Fruit fly (Drosophila melanogaster) whole organism, embryonic: Measurements from ENCODE around the gene Cyp4d21.

ENCODE experiments used
- BtbVII ChIP-seq: fragments of 200-800 bp; sonication (Bioruptor generic); optimal IDR thresholded peaks from 3 replicates; lab custom pipeline; 2017; ENCODE audit warnings: missing biosample characterization, mild to moderate bottlenecking, missing genetic modification characterization
- CG10462 ChIP-seq: fragments of 200-800 bp; sonication (Bioruptor generic); optimal IDR thresholded peaks from 2 replicates; lab custom pipeline; 2016; ENCODE audit warnings: missing biosample characterization, missing genetic modification characterization
- CG12219 ChIP-seq: fragments of 200-800 bp; sonication (Bioruptor generic); optimal IDR thresholded peaks from 3 replicates; lab custom pipeline; 2018; ENCODE audit warnings: missing biosample characterization, mild to moderate bottlenecking, missing genetic modification characterization
- CG12659 ChIP-seq: fragments of 200-800 bp; sonication (Bioruptor generic); optimal IDR thresholded peaks from 3 replicates; lab custom pipeline; 2017; ENCODE audit warnings: mild to moderate bottlenecking, missing biosample characterization, missing genetic modification reagents, missing genetic modification characterization
- CG16815 ChIP-seq: fragments of 200-800 bp; sonication (Bioruptor generic); optimal IDR thresholded peaks from 3 replicates; lab custom pipeline; 2017; ENCODE audit warnings: missing biosample characterization, mild to moderate bottlenecking, missing genetic modification characterization
- CG17186 ChIP-seq: fragments of 200-800 bp; sonication (Bioruptor generic); optimal IDR thresholded peaks from 3 replicates; lab custom pipeline; 2017; ENCODE audit warnings: missing biosample characterization, missing genetic modification reagents, missing genetic modification characterization
- CG18476 ChIP-seq: fragments of 200-800 bp; sonication (Bioruptor generic); optimal IDR thresholded peaks from 2 replicates; lab custom pipeline; 2016; ENCODE audit warnings: missing biosample characterization, mild to moderate bottlenecking, missing genetic modification characterization
- CG2120 ChIP-seq: fragments of 200-800 bp; sonication (Bioruptor generic); optimal IDR thresholded peaks from 3 replicates; lab custom pipeline; 2016; ENCODE audit warnings: missing biosample characterization, missing genetic modification characterization
- CG2202 ChIP-seq: fragments of 200-800 bp; sonication (Bioruptor generic); optimal IDR thresholded peaks from 2 replicates; lab custom pipeline; 2018; ENCODE audit warnings: missing biosample characterization, mild to moderate bottlenecking, missing genetic modification characterization
- CG2712 ChIP-seq: fragments of 200-800 bp; optimal IDR thresholded peaks from 3 replicates; lab custom pipeline; 2019; ENCODE audit warnings: missing biosample characterization, mild to moderate bottlenecking, missing genetic modification characterization, moderate library complexity
- CG30020 ChIP-seq: fragments of 200-800 bp; optimal IDR thresholded peaks from 2 replicates; lab custom pipeline; 2019; ENCODE audit warnings: missing biosample characterization, mild to moderate bottlenecking, missing genetic modification characterization, moderate library complexity
- CG32767 ChIP-seq: fragments of 200-800 bp; sonication (Bioruptor generic); IDR thresholded peaks from 2 replicates; pipeline ENCODE4 v1.3.6; 2022; ENCODE audit warnings: missing biosample characterization, missing genetic modification characterization
- CG34376 ChIP-seq: fragments of 200-800 bp; sonication (Bioruptor generic); optimal IDR thresholded peaks from 2 replicates; lab custom pipeline; 2018; ENCODE audit warnings: missing biosample characterization, mild to moderate bottlenecking, missing genetic modification characterization
- CG42726 ChIP-seq: fragments of 200-800 bp; sonication (Bioruptor generic); IDR thresholded peaks from 2 replicates; pipeline ENCODE4 v1.3.6; 2022; ENCODE audit warnings: missing biosample characterization, missing genetic modification characterization; ENCODE audit not compliant: partially characterized antibody
- CG4404 ChIP-seq: fragments of 200-800 bp; sonication (Bioruptor generic); IDR thresholded peaks from 2 replicates; pipeline ENCODE4 v1.3.6; 2022; ENCODE audit warnings: missing biosample characterization, missing genetic modification characterization
- CG4730 ChIP-seq: fragments of 200-800 bp; sonication (Bioruptor generic); IDR thresholded peaks from 2 replicates; pipeline ENCODE4 v1.3.6; 2022; ENCODE audit warnings: missing biosample characterization, missing genetic modification characterization
- CG6272 ChIP-seq: fragments of 200-800 bp; sonication (Bioruptor generic); IDR thresholded peaks from 2 replicates; pipeline ENCODE4 v1.3.6; 2022; ENCODE audit warnings: missing biosample characterization, missing genetic modification characterization
- CG7372 ChIP-seq: fragments of 200-800 bp; sonication (Bioruptor generic); IDR thresholded peaks from 2 replicates; pipeline ENCODE4 v1.3.6; 2022; ENCODE audit warnings: missing biosample characterization, missing genetic modification characterization
- CG7987 ChIP-seq: fragments of 200-800 bp; sonication (Bioruptor generic); optimal IDR thresholded peaks from 2 replicates; lab custom pipeline; 2018; ENCODE audit warnings: missing biosample characterization, mild to moderate bottlenecking, missing genetic modification characterization, moderate library complexity
- CG8290 ChIP-seq, 3 experiments: fragments of 200-800 bp; sonication (Bioruptor generic); optimal IDR thresholded peaks; 2 replicates each; lab custom pipeline; 2016 to 2019; ENCODE audit warnings: missing biosample characterization in 3 of 3, missing genetic modification characterization in 3 of 3, mild to moderate bottlenecking in 2 of 3, moderate library complexity in 1 of 3
- CG8388 ChIP-seq: fragments of 200-800 bp; sonication (Bioruptor generic); optimal IDR thresholded peaks from 2 replicates; lab custom pipeline; 2019; ENCODE audit warnings: missing biosample characterization, mild to moderate bottlenecking, missing genetic modification characterization, moderate library complexity
- CHES-1-like ChIP-seq: fragments of 200-800 bp; sonication (Bioruptor generic); optimal IDR thresholded peaks from 2 replicates; lab custom pipeline; 2016; ENCODE audit warnings: missing biosample characterization, missing genetic modification characterization
- H2.0 ChIP-seq: fragments of 200-800 bp; sonication (Bioruptor generic); IDR thresholded peaks from 2 replicates; pipeline ENCODE4 v1.3.6; 2022; ENCODE audit warnings: missing biosample characterization, missing genetic modification characterization
- HLH4C ChIP-seq: fragments of 200-800 bp; sonication (Bioruptor generic); IDR thresholded peaks from 3 replicates; pipeline ENCODE4 v1.3.6; 2022; ENCODE audit warnings: missing biosample characterization, missing genetic modification characterization; ENCODE audit not compliant: partially characterized antibody
- Rfx ChIP-seq: fragments of 200-800 bp; sonication (Bioruptor generic); IDR thresholded peaks from 2 replicates; pipeline ENCODE4 v1.3.6; 2022; ENCODE audit warnings: missing biosample characterization, missing genetic modification characterization
- Sox100B ChIP-seq: fragments of 200-800 bp; sonication (Bioruptor generic); optimal IDR thresholded peaks from 3 replicates; lab custom pipeline; 2018; ENCODE audit warnings: missing biosample characterization, mild to moderate bottlenecking, missing genetic modification characterization
- bcd ChIP-seq: fragments of 200-800 bp; sonication (Bioruptor generic); optimal IDR thresholded peaks from 2 replicates; lab custom pipeline; 2017; ENCODE audit warnings: missing biosample characterization, mild to moderate bottlenecking, missing genetic modification characterization
- bowl ChIP-seq: fragments of 200-800 bp; sonication (Bioruptor generic); IDR thresholded peaks from 2 replicates; pipeline ENCODE4 v1.3.6; 2022; ENCODE audit warnings: missing biosample characterization, missing genetic modification characterization
- br ChIP-seq: fragments of >200 bp; optimal IDR thresholded peaks from 2 replicates; lab custom pipeline; 2017
- crol ChIP-seq: fragments of 200-800 bp; sonication (Bioruptor generic); IDR thresholded peaks from 2 replicates; pipeline ENCODE4 v1.3.6; 2022; ENCODE audit warnings: missing biosample characterization, missing genetic modification characterization
- dpn ChIP-seq, 2 experiments: fragments of 200-800 bp; sonication (Bioruptor generic); optimal IDR thresholded peaks; 3 replicates each; lab custom pipeline; 2016; ENCODE audit warnings: missing biosample characterization in 2 of 2, missing genetic modification characterization in 2 of 2
- fd96Cb ChIP-seq: fragments of 200-800 bp; sonication (Bioruptor generic); optimal IDR thresholded peaks from 2 replicates; lab custom pipeline; 2018; ENCODE audit warnings: missing biosample characterization, mild to moderate bottlenecking, missing genetic modification characterization, moderate library complexity
- her ChIP-seq: fragments of 200-800 bp; sonication (Bioruptor generic); optimal IDR thresholded peaks from 2 replicates; lab custom pipeline; 2016; ENCODE audit warnings: missing biosample characterization, missing genetic modification characterization
- hkb ChIP-seq, 2 experiments: fragments of 200-800 bp in 1 of 2; fragments of >200 bp in 1 of 2; sonication (Bioruptor generic) in 1 of 2; IDR thresholded peaks in 1 of 2; optimal IDR thresholded peaks in 1 of 2; 2 replicates each; pipeline versions ENCODE4 v1.3.6 to Lab custom; 2017 to 2022; ENCODE audit warnings: missing biosample characterization in 1 of 2, missing genetic modification characterization in 1 of 2
- lilli ChIP-seq: fragments of 200-800 bp; sonication (Bioruptor generic); optimal IDR thresholded peaks from 3 replicates; lab custom pipeline; 2016; ENCODE audit warnings: missing biosample characterization, missing genetic modification characterization
- luna ChIP-seq: fragments of 200-800 bp; sonication (Bioruptor generic); optimal IDR thresholded peaks from 2 replicates; lab custom pipeline; 2016; ENCODE audit warnings: missing biosample characterization, missing genetic modification characterization
- nerfin-2 ChIP-seq: fragments of 200-800 bp; sonication (Bioruptor generic); IDR thresholded peaks from 2 replicates; pipeline ENCODE4 v1.3.6; 2022; ENCODE audit warnings: missing biosample characterization, missing genetic modification characterization; ENCODE audit not compliant: partially characterized antibody
- odd ChIP-seq: fragments of 200-800 bp; sonication (Bioruptor generic); optimal IDR thresholded peaks from 2 replicates; lab custom pipeline; 2017; ENCODE audit warnings: missing biosample characterization, mild to moderate bottlenecking, missing genetic modification characterization
- pan ChIP-seq, 4 experiments: fragments of >200 bp in 3 of 4; fragments of 200-800 bp in 1 of 4; sonication (Bioruptor generic) in 1 of 4; optimal IDR thresholded peaks in 3 of 4; IDR thresholded peaks in 1 of 4; 2 replicates each; pipeline versions ENCODE4 v1.3.6 to Lab custom; 2017 to 2022; ENCODE audit warnings: missing biosample characterization in 2 of 4, missing genetic modification characterization in 2 of 4, mixed read lengths in 1 of 4
- pho ChIP-seq: fragments of 200-800 bp; sonication (Bioruptor generic); optimal IDR thresholded peaks from 2 replicates; lab custom pipeline; 2016; ENCODE audit warnings: missing biosample characterization, missing genetic modification characterization
- phol ChIP-seq: fragments of 200-800 bp; sonication (Bioruptor generic); optimal IDR thresholded peaks from 3 replicates; lab custom pipeline; 2018; ENCODE audit warnings: missing biosample characterization, mild to moderate bottlenecking, missing genetic modification characterization, moderate library complexity
- pzg ChIP-seq: fragments of 200-800 bp; sonication (Bioruptor generic); optimal IDR thresholded peaks from 3 replicates; lab custom pipeline; 2018; ENCODE audit warnings: missing biosample characterization, mild to moderate bottlenecking, missing genetic modification characterization, moderate library complexity
- ranshi ChIP-seq: fragments of 200-800 bp; sonication (Bioruptor generic); IDR thresholded peaks from 2 replicates; pipeline ENCODE4 v1.3.6; 2022; ENCODE audit warnings: missing biosample characterization, missing genetic modification characterization
- repo ChIP-seq: fragments of 200-800 bp; sonication (Bioruptor generic); optimal IDR thresholded peaks from 2 replicates; lab custom pipeline; 2016; ENCODE audit warnings: missing biosample characterization, missing genetic modification characterization
- rib ChIP-seq: fragments of 200-800 bp; sonication (Bioruptor generic); IDR thresholded peaks from 2 replicates; pipeline ENCODE4 v1.3.6; 2022; ENCODE audit warnings: missing biosample characterization, missing genetic modification characterization
- slbo ChIP-seq: fragments of 200-800 bp; sonication (Bioruptor generic); IDR thresholded peaks from 2 replicates; pipeline ENCODE4 v1.3.6; 2022; ENCODE audit warnings: missing biosample characterization, missing genetic modification characterization
- tap ChIP-seq: fragments of 200-800 bp; optimal IDR thresholded peaks from 3 replicates; lab custom pipeline; 2019; ENCODE audit warnings: missing biosample characterization, mild to moderate bottlenecking, missing genetic modification characterization, moderate library complexity

The Cyp4d21 gene

dm6 chr2L:7576462-7577360 lies 28.7 kb upstream of the Cyp4d21 start (continued):
- TF ChIP-seq CG8388 (GFP tag; lab: Kevin White, UChicago) (peak; percentile 61), Rfx (GFP tag; lab: Robert Waterston, UW) (peak; percentile 68), slbo (GFP tag; lab: Robert Waterston, UW) (peak; percentile 50), ranshi (GFP tag; lab: Robert Waterston, UW) (peak; percentile 75), CG2120 (GFP tag; lab: Kevin White, UChicago) (no peak), hkb (optimal IDR thresholded peaks at IDR 0.05; lab: Kevin White, UChicago) (no peak), hkb (GFP tag; IDR thresholded peaks at IDR 0.05; lab: Robert Waterston, UW) (peak; percentile 80), CG4404 (GFP tag; lab: Robert Waterston, UW) (peak; percentile 71), br (lab: Kevin White, UChicago) (no peak), H2.0 (GFP tag; lab: Robert Waterston, UW) (peak; percentile 73), phol (tag; lab: Kevin White, UChicago) (peak; percentile 94), rib (GFP tag; lab: Robert Waterston, UW) (peak; percentile 78), CG17186 (GFP tag; lab: Kevin White, UChicago) (peak; percentile 78), bcd (GFP tag; lab: Kevin White, UChicago) (peak; percentile 85), CHES-1-like (GFP tag; lab: Kevin White, UChicago) (peak; percentile 28), CG7372 (GFP tag; lab: Robert Waterston, UW) (peak; percentile 38), pho (GFP tag; lab: Kevin White, UChicago) (peak; percentile 47), tap (peak; percentile 81), repo (GFP tag; lab: Kevin White, UChicago) (peak; percentile 71), luna (GFP tag; lab: Kevin White, UChicago) (no peak), bowl (GFP tag; lab: Robert Waterston, UW) (peak; percentile 15; the same call in 1 of the 2 replicates), CG18476 (GFP tag; lab: Kevin White, UChicago) (peak; percentile 75), CG10462 (no peak), pzg (GFP tag; lab: Kevin White, UChicago) (no peak), CG30020 (peak; percentile 42), HLH4C (GFP tag; lab: Robert Waterston, UW) (no peak), odd (GFP tag; lab: Kevin White, UChicago) (peak; percentile 75), crol (GFP tag; lab: Robert Waterston, UW) (peak; percentile 47; the same call in 1 of the 2 replicates), her (GFP tag; lab: Kevin White, UChicago) (peak; percentile 16), CG8290 (GFP tag; optimal IDR thresholded peaks at IDR 0.05; lab: Kevin White, UChicago) (peak; percentile 64), CG8290 (tag; optimal IDR thresholded peaks at IDR 0.05; lab: Kevin White, UChicago) (peak; percentile 73 to 83), CG2712 (tag; lab: Kevin White, UChicago) (peak; percentile 96), CG12219 (GFP tag; lab: Kevin White, UChicago) (peak; percentile 55), BtbVII (GFP tag; lab: Kevin White, UChicago) (peak; percentile 74), CG16815 (peak; percentile 60), fd96Cb (tag; lab: Kevin White, UChicago) (peak; percentile 93), CG12659 (GFP tag; lab: Kevin White, UChicago) (peak; percentile 67), CG2202 (tag; lab: Kevin White, UChicago) (peak; percentile 91), CG42726 (0 out of 2 replicates have a peak, but pooled peaks have one; percentile 33), nerfin-2 (no peak), CG7987 (GFP tag; lab: Kevin White, UChicago) (peak; percentile 80), lilli (GFP tag; lab: Kevin White, UChicago) (no peak), Sox100B (GFP tag; lab: Kevin White, UChicago) (peak; percentile 89), CG6272 (GFP tag; lab: Robert Waterston, UW) (peak; percentile 72), CG32767 (GFP tag; lab: Robert Waterston, UW) (no peak; the same call in 1 of the 2 replicates), CG34376 (GFP tag; lab: Kevin White, UChicago) (peak; percentile 49), CG4730 (GFP tag; lab: Robert Waterston, UW) (peak; percentile 58), pan (optimal IDR thresholded peaks at IDR 0.05; lab: Kevin White, UChicago) (no peak), pan (GFP tag; optimal IDR thresholded peaks at IDR 0.05 in 1 of 2, IDR thresholded peaks at IDR 0.05 in 1 of 2) (peak in 1 of 2 experiments; percentile 84), dpn (GFP tag; optimal IDR thresholded peaks at IDR 0.05; lab: Kevin White, UChicago) (peak; percentile 62 to 75)
